Fruit fly (Drosophila melanogaster): ENCODE results near the gene Svip.

DNA sequence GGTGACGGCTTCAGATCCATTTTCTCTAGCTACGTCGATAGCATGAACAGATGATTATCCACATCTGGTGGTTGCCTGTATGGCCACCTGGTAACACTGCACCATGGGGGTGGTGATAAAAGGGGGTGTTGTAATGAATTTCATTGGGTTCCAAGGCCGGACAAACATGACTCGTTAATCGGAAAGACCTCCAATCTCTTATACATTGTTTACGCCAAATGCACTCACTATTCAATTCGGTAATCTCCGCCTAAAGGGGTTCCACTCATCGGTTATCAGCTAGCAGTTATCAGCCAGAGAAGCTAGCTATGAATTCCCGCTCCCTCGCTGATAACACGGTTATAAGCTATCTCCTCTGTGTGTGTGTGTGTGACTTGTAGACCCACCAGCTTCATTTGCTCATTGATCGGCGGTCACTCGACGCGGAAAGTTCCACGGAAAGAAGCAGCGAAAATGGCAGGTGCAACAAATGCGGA lies 1.5 kb downstream of the Svip start, which contains the start of gene Pdxk:
- TF ChIP-seq CG17186 (GFP tag; optimal IDR thresholded peaks at IDR 0.05) (peak; percentile 68), CG1832 (GFP tag; optimal IDR thresholded peaks at IDR 0.05) (no peak), CoRest (tag; optimal IDR thresholded peaks at IDR 0.05) (peak; percentile 12), CG42726 (GFP tag; IDR thresholded peaks at IDR 0.05; ENCODE audit: partially characterized antibody) (no peak), lab (GFP tag; optimal IDR thresholded peaks at IDR 0.05) (peak; percentile 49), Tbp (GFP tag; optimal IDR thresholded peaks at IDR 0.05) (no peak)
